Worm (Caenorhabditis elegans): Measurements from ENCODE around the gene sedl-1.

sedl-1 gene

DNA sequence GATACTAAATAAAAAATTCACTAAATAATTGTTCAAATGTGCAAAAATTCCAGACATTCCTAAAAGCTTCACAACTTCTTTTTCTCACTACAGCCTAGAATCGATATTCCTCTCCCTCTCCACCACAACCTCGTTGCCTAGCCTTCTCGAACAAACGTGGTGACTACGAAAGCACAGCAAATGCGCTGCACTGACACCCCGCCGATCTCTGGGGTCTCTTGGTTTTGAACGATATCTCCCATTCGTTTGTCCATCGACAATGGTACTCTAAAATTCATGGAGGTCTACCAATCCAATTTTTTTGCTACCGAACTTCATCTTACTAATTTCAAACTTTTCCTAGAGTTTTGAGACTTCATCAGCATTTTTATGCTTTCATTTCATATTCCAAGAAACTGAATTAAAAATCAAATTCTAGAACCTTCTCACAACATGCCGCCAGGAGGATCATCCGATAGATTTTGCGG, 10.3 kb upstream of the sedl-1 start, which contains the start of gene W05H7.1:
TSS of gene W05H7.1 (plus strand) at position 417 of the 467 bp plus-strand sequence.
- TF ChIP-seq ceh-6 (GFP tag; optimal IDR thresholded peaks at IDR 0.05) (no peak), ceh-48 (tag; optimal IDR thresholded peaks at IDR 0.05) (peak; percentile 70), Y22D7AL.16 (tag; optimal IDR thresholded peaks at IDR 0.05) (no peak), rnt-1 (tag; optimal IDR thresholded peaks at IDR 0.05) (peak; percentile 14), ceh-18 (tag; optimal IDR thresholded peaks at IDR 0.05) (peak; percentile 4), tbx-2 (tag; optimal IDR thresholded peaks at IDR 0.05) (peak; percentile 60), hlh-13 (GFP tag; optimal IDR thresholded peaks at IDR 0.05) (no peak), ceh-31 (tag; optimal IDR thresholded peaks at IDR 0.05) (peak; percentile 35), nfya-1 (tag; optimal IDR thresholded peaks at IDR 0.05) (peak; percentile 34), sdc-2 (tag; optimal IDR thresholded peaks at IDR 0.05) (peak; percentile 63)

DNA sequence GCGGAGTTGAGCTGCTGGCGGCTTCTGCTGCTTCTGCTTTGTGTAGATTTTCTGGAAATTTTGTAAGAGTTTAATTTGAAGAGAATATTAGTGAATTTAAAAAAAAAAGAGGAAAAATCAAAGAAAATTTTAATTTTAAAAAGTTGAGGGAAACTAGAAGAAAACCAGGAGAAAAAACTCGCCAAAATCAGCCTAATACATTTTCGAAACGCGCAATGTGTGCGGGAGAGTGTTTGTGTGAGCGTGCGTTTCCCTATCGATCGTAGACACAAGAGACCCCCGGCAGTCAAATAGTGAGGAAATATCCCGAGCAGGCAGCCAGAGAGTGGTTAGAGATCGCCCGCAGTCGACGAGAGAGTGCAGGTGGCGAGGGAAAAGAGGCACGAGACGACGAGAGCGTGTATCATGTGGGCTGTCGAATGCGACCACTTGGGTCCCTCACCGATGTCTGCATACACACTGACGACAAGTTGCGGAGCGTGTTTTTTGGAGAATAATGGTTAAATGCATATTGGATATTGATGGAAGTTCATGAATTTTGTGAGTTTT, 6.6 kb upstream of the sedl-1 start, which contains the start of gene zfp-3:
TSS of gene zfp-3 (minus strand) at position 51 of the 549 bp plus-strand sequence.
- TF ChIP-seq F13H6.1 (tag; optimal IDR thresholded peaks at IDR 0.05) = peak; percentile 82
- TF ChIP-seq unc-42 (tag; optimal IDR thresholded peaks at IDR 0.05) = peak; percentile 76
- TF ChIP-seq pros-1 (tag; optimal IDR thresholded peaks at IDR 0.05) = peak; percentile 75
- no peak for TF ChIP-seq sox-4 (tag; optimal IDR thresholded peaks at IDR 0.05)
- TF ChIP-seq tbx-2 (tag; optimal IDR thresholded peaks at IDR 0.05) = peak; percentile 79
- no peak for TF ChIP-seq odd-2 (tag; optimal IDR thresholded peaks at IDR 0.05)
- peak; percentile 32 for TF ChIP-seq hlh-8 (tag; optimal IDR thresholded peaks at IDR 0.05)
- peak; percentile 31 for TF ChIP-seq pha-2 (tag; optimal IDR thresholded peaks at IDR 0.05)
- no peak for TF ChIP-seq K09A11.1 (tag; optimal IDR thresholded peaks at IDR 0.05; ENCODE audit: insufficient read depth)
- TF ChIP-seq T23F11.4 (GFP tag; optimal IDR thresholded peaks at IDR 0.05) = no peak
- TF ChIP-seq dve-1 (tag; optimal IDR thresholded peaks at IDR 0.05) = peak; percentile 91
- TF ChIP-seq hlh-15 (tag; optimal IDR thresholded peaks at IDR 0.05) = no peak
- no peak for TF ChIP-seq fax-1 (tag; optimal IDR thresholded peaks at IDR 0.05)
- peak; percentile 3 for TF ChIP-seq elt-2 (tag; optimal IDR thresholded peaks at IDR 0.05)
- peak; percentile 53 for TF ChIP-seq pax-1 (tag; optimal IDR thresholded peaks at IDR 0.05)
- TF ChIP-seq zip-5 (tag; optimal IDR thresholded peaks at IDR 0.05) = no peak
- no peak for TF ChIP-seq elt-4 (tag; optimal IDR thresholded peaks at IDR 0.05)
- peak; percentile 25 for TF ChIP-seq unc-86 (tag; optimal IDR thresholded peaks at IDR 0.05)
- TF ChIP-seq Y22D7AL.16 (tag; optimal IDR thresholded peaks at IDR 0.05) = no peak
- TF ChIP-seq ama-1 (optimal IDR thresholded peaks at IDR 0.05) = peak; percentile 49
- peak; percentile 64 for TF ChIP-seq ceh-14 (tag; optimal IDR thresholded peaks at IDR 0.05)
- peak; percentile 87 for TF ChIP-seq ceh-34 (tag; optimal IDR thresholded peaks at IDR 0.05)
- TF ChIP-seq C08G9.2 (tag; optimal IDR thresholded peaks at IDR 0.05) = peak; percentile 38
- TF ChIP-seq gmeb-2 (tag; optimal IDR thresholded peaks at IDR 0.05) = no peak
- TF ChIP-seq K02D7.2 (tag; optimal IDR thresholded peaks at IDR 0.05) = no peak
- TF ChIP-seq ref-2 (tag; optimal IDR thresholded peaks at IDR 0.05) = peak; percentile 86
- peak; percentile 92 for TF ChIP-seq ceh-18 (tag; optimal IDR thresholded peaks at IDR 0.05)
- TF ChIP-seq ceh-6 (GFP tag; optimal IDR thresholded peaks at IDR 0.05) = no peak
- TF ChIP-seq ets-4 (tag; optimal IDR thresholded peaks at IDR 0.05) = peak; percentile 73
- no peak for TF ChIP-seq hlh-13 (GFP tag; optimal IDR thresholded peaks at IDR 0.05)
- TF ChIP-seq hlh-30 (tag; optimal IDR thresholded peaks at IDR 0.05; ENCODE audit: insufficient read depth) = peak; percentile 98
- no peak for TF ChIP-seq fkh-6 (tag; optimal IDR thresholded peaks at IDR 0.05)
- TF ChIP-seq lim-6 (tag; optimal IDR thresholded peaks at IDR 0.05) = peak; percentile 29
- no peak for TF ChIP-seq nhr-11 (tag; optimal IDR thresholded peaks at IDR 0.05)
- TF ChIP-seq nfya-1 (tag; optimal IDR thresholded peaks at IDR 0.05) = peak; percentile 95
- TF ChIP-seq dmd-4 (tag; optimal IDR thresholded peaks at IDR 0.05; ENCODE audit: borderline replicate concordance) = peak; percentile 40
- TF ChIP-seq unc-3 (GFP tag; conservative IDR thresholded peaks at IDR 0.05) = no peak
- no peak for TF ChIP-seq unc-3 (tag; optimal IDR thresholded peaks at IDR 0.05)
- no peak for TF ChIP-seq ztf-16 (tag; optimal IDR thresholded peaks at IDR 0.05)
- peak; percentile 25 for TF ChIP-seq nhr-232 (tag; optimal IDR thresholded peaks at IDR 0.05)
- no peak for TF ChIP-seq fkh-10 (GFP tag; optimal IDR thresholded peaks at IDR 0.05)
- peak; percentile 92 for TF ChIP-seq sdc-2 (tag; optimal IDR thresholded peaks at IDR 0.05)
- TF ChIP-seq syd-9 (tag; optimal IDR thresholded peaks at IDR 0.05) = peak; percentile 42
- TF ChIP-seq pha-4 (tag; optimal IDR thresholded peaks at IDR 0.05) = no peak
- peak; percentile 67 for TF ChIP-seq rnt-1 (tag; optimal IDR thresholded peaks at IDR 0.05)
- TF ChIP-seq ceh-2 (tag; optimal IDR thresholded peaks at IDR 0.05) = peak; percentile 23
- peak; percentile 90 for TF ChIP-seq ceh-31 (tag; optimal IDR thresholded peaks at IDR 0.05)
- peak; percentile 54 for TF ChIP-seq ceh-30 (tag; optimal IDR thresholded peaks at IDR 0.05)
